Fruit fly (Drosophila melanogaster) whole organism, prepupa: ENCODE data around the gene nwk.

ENCODE experiments used
- Blimp-1 ChIP-seq: fragments of 200-800 bp; sonication (Bioruptor generic); optimal IDR thresholded peaks from 3 replicates; lab custom pipeline; 2017; ENCODE audit warnings: missing biosample characterization, missing genetic modification characterization, mild to moderate bottlenecking, moderate library complexity, missing genetic modification reagents
- CG10631 ChIP-seq: fragments of 200-800 bp; sonication (Bioruptor generic); optimal IDR thresholded peaks from 2 replicates; lab custom pipeline; 2016; ENCODE audit warnings: missing biosample characterization, missing genetic modification characterization
- CG11762 ChIP-seq: fragments of 200-800 bp; sonication (Bioruptor generic); optimal IDR thresholded peaks from 3 replicates; lab custom pipeline; 2016; ENCODE audit warnings: missing biosample characterization, missing genetic modification characterization; ENCODE audit not compliant: insufficient read depth
- CG15336 ChIP-seq: fragments of 200-800 bp; sonication (Bioruptor generic); IDR thresholded peaks from 2 replicates; pipeline ENCODE4 v1.3.6; 2022; ENCODE audit warnings: missing biosample characterization, missing genetic modification characterization
- CG16779 ChIP-seq: fragments of 200-800 bp; sonication (Bioruptor generic); optimal IDR thresholded peaks from 3 replicates; lab custom pipeline; 2017; ENCODE audit warnings: missing biosample characterization, mild to moderate bottlenecking, missing genetic modification characterization
- CG3032 ChIP-seq: fragments of 200-800 bp; optimal IDR thresholded peaks from 2 replicates; lab custom pipeline; 2019; ENCODE audit warnings: missing biosample characterization, mild to moderate bottlenecking, missing genetic modification characterization, moderate library complexity
- CG32006 ChIP-seq: fragments of 200-800 bp; sonication (Bioruptor generic); optimal IDR thresholded peaks from 3 replicates; lab custom pipeline; 2017; ENCODE audit warnings: missing biosample characterization, mild to moderate bottlenecking, missing genetic modification characterization
- CG34406 ChIP-seq: fragments of 200-800 bp; sonication (Bioruptor generic); optimal IDR thresholded peaks from 3 replicates; lab custom pipeline; 2016; ENCODE audit warnings: missing biosample characterization, missing genetic modification characterization
- CG3919 ChIP-seq: fragments of 200-800 bp; sonication (Bioruptor generic); optimal IDR thresholded peaks from 3 replicates; lab custom pipeline; 2016; ENCODE audit warnings: missing biosample characterization, missing genetic modification characterization
- CG4318 ChIP-seq: fragments of 200-800 bp; sonication (Bioruptor generic); optimal IDR thresholded peaks from 3 replicates; lab custom pipeline; 2017; ENCODE audit warnings: missing biosample characterization, mild to moderate bottlenecking, missing genetic modification characterization
- CG6163 ChIP-seq: fragments of 200-800 bp; sonication (Bioruptor generic); IDR thresholded peaks from 3 replicates; pipeline ENCODE4 v1.3.6; 2022; ENCODE audit warnings: missing biosample characterization, missing genetic modification characterization
- CG6276 ChIP-seq: fragments of 200-800 bp; sonication (Bioruptor generic); optimal IDR thresholded peaks from 2 replicates; lab custom pipeline; 2017; ENCODE audit warnings: missing biosample characterization, mild to moderate bottlenecking, missing genetic modification characterization
- CG6792 ChIP-seq: fragments of 200-800 bp; sonication (Bioruptor generic); optimal IDR thresholded peaks from 3 replicates; lab custom pipeline; 2016; ENCODE audit warnings: missing biosample characterization, missing genetic modification characterization
- CG6808 ChIP-seq: fragments of 200-800 bp; sonication (Bioruptor generic); optimal IDR thresholded peaks from 3 replicates; lab custom pipeline; 2017; ENCODE audit warnings: missing biosample characterization, missing genetic modification characterization, mild to moderate bottlenecking, moderate library complexity, missing genetic modification reagents
- CG8119 ChIP-seq: fragments of 200-800 bp; sonication (Bioruptor generic); IDR thresholded peaks from 3 replicates; pipeline ENCODE4 v1.3.6; 2022; ENCODE audit warnings: missing biosample characterization, missing genetic modification characterization
- CG8319 ChIP-seq: fragments of 200-800 bp; sonication (Bioruptor generic); optimal IDR thresholded peaks from 3 replicates; lab custom pipeline; 2016; ENCODE audit warnings: missing biosample characterization, missing genetic modification characterization
- CG8632 ChIP-seq: fragments of 200-800 bp; sonication (Bioruptor generic); optimal IDR thresholded peaks from 3 replicates; lab custom pipeline; 2016; ENCODE audit warnings: missing biosample characterization, missing genetic modification characterization
- CG9139 ChIP-seq: fragments of 200-800 bp; sonication (Bioruptor generic); optimal IDR thresholded peaks from 3 replicates; lab custom pipeline; 2017; ENCODE audit warnings: missing biosample characterization, mild to moderate bottlenecking, missing genetic modification characterization
- Eip78C ChIP-seq: fragments of 200-800 bp; sonication (Bioruptor generic); peaks from one replicate; lab custom pipeline; 2016; ENCODE audit warnings: missing biosample characterization, missing genetic modification characterization
- Eip93F ChIP-seq: fragments of 200-800 bp; sonication (Bioruptor generic); optimal IDR thresholded peaks from 2 replicates; lab custom pipeline; 2016; ENCODE audit warnings: missing biosample characterization, mild to moderate bottlenecking, missing genetic modification characterization
- Hr39 ChIP-seq: fragments of 200-800 bp; sonication (Bioruptor generic); optimal IDR thresholded peaks from 2 replicates; lab custom pipeline; 2016; ENCODE audit warnings: missing biosample characterization, missing genetic modification characterization
- Lpt ChIP-seq: fragments of 200-800 bp; sonication (Bioruptor generic); optimal IDR thresholded peaks from 3 replicates; lab custom pipeline; 2016; ENCODE audit warnings: missing biosample characterization, missing genetic modification characterization
- Smox ChIP-seq: fragments of 200-800 bp; sonication (Bioruptor generic); optimal IDR thresholded peaks from 3 replicates; lab custom pipeline; 2016; ENCODE audit warnings: missing biosample characterization, missing genetic modification characterization
- Sox14 ChIP-seq: fragments of 200-800 bp; sonication (Bioruptor generic); optimal IDR thresholded peaks from 3 replicates; lab custom pipeline; 2016; ENCODE audit warnings: missing biosample characterization, missing genetic modification characterization
- Sox15 ChIP-seq: fragments of 200-800 bp; sonication (Bioruptor generic); optimal IDR thresholded peaks from 3 replicates; lab custom pipeline; 2016; ENCODE audit warnings: missing biosample characterization, missing genetic modification characterization
- acj6 ChIP-seq: fragments of 200-800 bp; sonication (Bioruptor generic); optimal IDR thresholded peaks from 3 replicates; lab custom pipeline; 2016; ENCODE audit warnings: missing biosample characterization, missing genetic modification characterization
- cyc ChIP-seq: fragments of 200-800 bp; sonication (Bioruptor generic); optimal IDR thresholded peaks from 3 replicates; lab custom pipeline; 2016; ENCODE audit warnings: missing biosample characterization, missing genetic modification characterization
- dac ChIP-seq: fragments of 200-800 bp; sonication (Bioruptor generic); optimal IDR thresholded peaks from 2 replicates; lab custom pipeline; 2017; ENCODE audit warnings: missing biosample characterization, mild to moderate bottlenecking, missing genetic modification characterization
- dsx ChIP-seq: fragments of 200-800 bp; optimal IDR thresholded peaks from 3 replicates; lab custom pipeline; 2019; ENCODE audit warnings: missing biosample characterization, mild to moderate bottlenecking, missing genetic modification characterization, moderate library complexity; ENCODE audit not compliant: poor library complexity, severe bottlenecking
- eg ChIP-seq: fragments of 200-800 bp; sonication (Bioruptor generic); IDR thresholded peaks from 3 replicates; pipeline ENCODE4 v1.3.6; 2022; ENCODE audit warnings: missing biosample characterization, missing genetic modification characterization
- esn ChIP-seq: fragments of 200-800 bp; sonication (Bioruptor generic); optimal IDR thresholded peaks from 2 replicates; lab custom pipeline; 2016; ENCODE audit warnings: missing biosample characterization, mild to moderate bottlenecking, missing genetic modification characterization, moderate library complexity
- fd85E ChIP-seq: fragments of 200-800 bp; sonication (Bioruptor generic); optimal IDR thresholded peaks from 3 replicates; lab custom pipeline; 2016; ENCODE audit warnings: missing biosample characterization, missing genetic modification characterization
- fkh ChIP-seq: fragments of 200-800 bp; sonication (Bioruptor generic); optimal IDR thresholded peaks from 3 replicates; lab custom pipeline; 2017; ENCODE audit warnings: missing biosample characterization, mild to moderate bottlenecking, missing genetic modification characterization, moderate library complexity
- net ChIP-seq: fragments of 200-800 bp; sonication (Bioruptor generic); optimal IDR thresholded peaks from 3 replicates; lab custom pipeline; 2016; ENCODE audit warnings: missing biosample characterization, missing genetic modification characterization
- pdm3 ChIP-seq: fragments of 200-800 bp; sonication (Bioruptor generic); optimal IDR thresholded peaks from 3 replicates; lab custom pipeline; 2016; ENCODE audit warnings: missing biosample characterization, missing genetic modification characterization
- svp ChIP-seq: fragments of 200-800 bp; sonication (Bioruptor generic); peaks from one replicate; lab custom pipeline; 2016; ENCODE audit warnings: missing biosample characterization, missing genetic modification characterization

nwk gene

DNA sequence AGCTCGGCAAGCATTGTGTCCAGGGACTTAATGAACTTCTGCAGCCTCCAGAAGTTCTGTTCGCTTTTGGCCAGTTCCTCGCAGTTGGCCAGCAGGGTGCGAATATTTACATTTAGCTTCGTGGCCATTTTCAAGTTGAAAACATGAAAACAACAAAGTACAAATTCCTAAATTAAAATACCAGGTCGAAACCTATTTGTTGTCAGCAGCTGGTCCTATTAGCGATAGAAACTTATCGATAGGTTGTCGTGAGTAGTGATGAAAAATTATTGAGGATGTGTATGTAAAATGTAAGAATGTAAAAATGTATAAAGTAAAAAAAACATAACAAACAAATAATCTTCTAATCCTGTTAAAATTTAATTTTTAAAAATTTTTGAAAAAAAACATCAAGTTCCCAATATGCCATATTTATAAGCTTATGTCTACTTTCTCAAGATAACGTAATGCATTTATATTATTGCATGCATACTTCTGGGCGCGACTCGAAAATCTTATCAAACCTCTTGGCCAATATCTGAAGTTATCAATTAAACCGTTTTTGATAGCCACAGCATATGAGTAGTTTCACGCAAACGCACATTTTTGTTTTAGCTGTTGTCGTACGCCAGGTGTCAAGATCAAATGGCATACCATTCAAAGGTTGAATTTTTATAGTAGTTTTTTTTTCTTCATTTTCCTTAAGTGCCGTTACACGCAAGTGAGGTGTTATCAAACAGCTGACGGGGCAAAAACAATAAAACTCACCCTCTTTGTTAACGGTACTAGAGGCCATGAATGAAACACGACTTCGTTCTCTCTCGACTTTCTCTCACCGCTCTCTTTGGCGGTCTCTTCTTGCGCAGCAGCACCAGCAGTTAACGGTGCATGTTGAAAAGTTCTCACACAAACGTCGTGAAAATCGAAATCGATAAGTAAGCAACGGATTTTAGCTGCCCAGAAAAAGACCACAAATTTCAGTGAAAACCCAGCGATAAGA is at the start of gene nwk, which contains the start of gene Use1:
Gene nwk, plus strand, starts transcription at position 885 of the 979 bp plus-strand sequence.
Gene Use1, minus strand, starts transcription at position 206 of the 979 bp plus-strand sequence.
- TF ChIP-seq Blimp-1 (GFP tag; lab: Kevin White, UChicago) (no peak), Eip78C (peak; percentile 31), CG3032 (no peak), fd85E (GFP tag; lab: Kevin White, UChicago) (no peak), CG6808 (GFP tag; lab: Kevin White, UChicago) (no peak), dsx (no peak), CG11762 (no peak), Sox15 (GFP tag; lab: Kevin White, UChicago) (no peak), svp (GFP tag; lab: Kevin White, UChicago) (peak; percentile 32), fkh (no peak), Sox14 (GFP tag; lab: Kevin White, UChicago) (peak; percentile 26), dac (GFP tag; lab: Kevin White, UChicago) (no peak)

DNA sequence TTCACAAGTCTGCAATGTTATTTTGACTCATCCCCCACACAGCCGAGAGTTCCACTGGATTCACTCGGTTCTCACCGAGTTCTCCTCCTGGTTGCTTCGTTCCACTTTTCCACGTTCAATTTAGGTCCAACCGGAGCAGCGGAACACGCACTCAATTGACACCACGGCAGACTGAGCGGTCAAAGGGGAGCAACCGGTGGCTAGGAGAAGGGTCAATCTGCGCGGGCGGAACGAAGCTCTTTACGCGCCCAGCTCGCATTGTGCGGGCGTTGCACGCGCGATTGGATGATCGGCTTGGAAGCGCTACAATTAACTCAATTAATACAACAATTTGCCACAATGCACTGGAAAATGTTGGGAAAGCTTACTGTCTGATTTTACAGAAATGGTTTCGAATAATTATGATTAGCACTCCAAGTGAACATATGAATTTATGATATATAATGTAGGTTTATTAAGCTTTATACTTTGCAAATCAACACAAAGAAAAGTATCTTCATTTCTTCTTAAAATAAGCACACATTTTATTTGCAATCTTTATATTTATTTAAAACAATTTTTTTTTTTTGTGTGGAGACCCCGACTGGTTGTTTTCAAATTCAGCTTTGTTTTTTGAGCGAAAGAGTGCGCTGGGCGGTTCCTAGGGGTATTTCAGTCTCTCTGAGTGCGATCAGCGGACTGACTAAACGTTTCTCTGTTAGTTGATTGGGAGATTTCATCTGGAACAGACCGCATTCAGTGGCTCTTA is 45.1 kb upstream of the nwk start, which contains the start of gene CG32032:
Gene CG32032, plus strand, starts transcription at position 698 of the 748 bp plus-strand sequence.
- TF ChIP-seq CG10631 = peak; percentile 31
- TF ChIP-seq CG6163 = 0 out of 3 replicates have a peak, but pooled peaks have one; percentile 32
- peak; percentile 59; the same call in 1 of the 3 replicates for TF ChIP-seq eg (GFP tag; lab: Robert Waterston, UW)
- TF ChIP-seq pdm3 (GFP tag; lab: Kevin White, UChicago) = peak; percentile 9
- peak; percentile 34 for TF ChIP-seq acj6 (GFP tag; lab: Kevin White, UChicago)
- 0 out of 2 replicates have a peak, but pooled peaks have one; percentile 31 for TF ChIP-seq CG15336 (GFP tag; lab: Robert Waterston, UW)
- no peak for TF ChIP-seq CG3032
- TF ChIP-seq CG32006 = peak; percentile 64
- peak; percentile 51; the same call in 1 of the 3 replicates for TF ChIP-seq CG8119 (GFP tag; lab: Robert Waterston, UW)
- peak; percentile 32 for TF ChIP-seq CG6276 (GFP tag; lab: Kevin White, UChicago)
- TF ChIP-seq cyc (GFP tag; lab: Kevin White, UChicago) = no peak
- peak; percentile 11 for TF ChIP-seq CG6808 (GFP tag; lab: Kevin White, UChicago)
- peak; percentile 18 for TF ChIP-seq CG8632 (GFP tag; lab: Kevin White, UChicago)
- peak; percentile 75 for TF ChIP-seq CG8319 (GFP tag; lab: Kevin White, UChicago)
- no peak for TF ChIP-seq Hr39
- TF ChIP-seq CG16779 (tag; lab: Kevin White, UChicago) = peak; percentile 14
- TF ChIP-seq CG9139 (GFP tag; lab: Kevin White, UChicago) = no peak
- TF ChIP-seq Lpt (GFP tag; lab: Kevin White, UChicago) = no peak
- peak; percentile 25 for TF ChIP-seq CG3919 (GFP tag; lab: Kevin White, UChicago)
- no peak for TF ChIP-seq esn (GFP tag; lab: Kevin White, UChicago)
- TF ChIP-seq net (GFP tag; lab: Kevin White, UChicago) = peak; percentile 21
- peak; percentile 13 for TF ChIP-seq CG6792 (GFP tag; lab: Kevin White, UChicago)
- peak; percentile 34 for TF ChIP-seq Smox (GFP tag; lab: Kevin White, UChicago)
- TF ChIP-seq Eip93F (GFP tag; lab: Kevin White, UChicago) = no peak
- peak; percentile 22 for TF ChIP-seq CG4318 (GFP tag; lab: Kevin White, UChicago)
- TF ChIP-seq CG34406 (GFP tag; lab: Kevin White, UChicago) = peak; percentile 9
- TF ChIP-seq svp (GFP tag; lab: Kevin White, UChicago) = peak; percentile 67
- TF ChIP-seq, all 60 proteins: peak for 20
